Worm (Caenorhabditis elegans): ENCODE results near the gene F54H5.3.

DNA sequence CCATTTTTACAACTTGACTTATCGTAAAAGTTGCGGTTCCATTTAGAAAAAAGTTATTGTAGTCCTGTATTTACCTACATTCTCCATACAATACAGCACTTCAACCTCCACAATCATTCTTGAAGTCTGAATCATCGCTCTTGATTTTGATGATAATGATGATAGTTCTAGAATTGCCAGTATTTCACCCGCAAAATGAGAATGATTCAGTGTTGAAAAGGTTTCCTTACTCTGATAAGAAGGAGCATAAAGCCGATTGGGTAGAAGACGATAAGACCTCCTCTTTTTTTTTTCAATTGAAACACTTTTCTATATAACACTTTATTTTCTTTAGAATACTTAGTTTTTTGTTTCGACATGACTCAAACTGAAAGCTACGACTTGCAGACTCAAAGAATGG, 8.8 kb downstream of the F54H5.3 start, which contains the start of gene T19D12.4:
- TF ChIP-seq ref-1 (GFP tag; conservative IDR thresholded peaks at IDR 0.05): no peak
- TF ChIP-seq klf-2 (GFP tag; conservative IDR thresholded peaks at IDR 0.05): no peak
